Worm (Caenorhabditis elegans) whole organism, L3 larva: ENCODE data around the gene srlf-22.

Source experiments
- nhr-12 ChIP-seq: fragments of 150-350 bp; optimal IDR thresholded peaks from 2 replicates; lab custom pipeline; 2014; ENCODE audit warnings: missing biosample characterization, missing genetic modification characterization
- snpc-4 ChIP-seq: fragments of 150-350 bp; optimal IDR thresholded peaks from 2 replicates; lab custom pipeline; 2014; ENCODE audit warnings: missing biosample characterization, missing genetic modification characterization

DNA sequence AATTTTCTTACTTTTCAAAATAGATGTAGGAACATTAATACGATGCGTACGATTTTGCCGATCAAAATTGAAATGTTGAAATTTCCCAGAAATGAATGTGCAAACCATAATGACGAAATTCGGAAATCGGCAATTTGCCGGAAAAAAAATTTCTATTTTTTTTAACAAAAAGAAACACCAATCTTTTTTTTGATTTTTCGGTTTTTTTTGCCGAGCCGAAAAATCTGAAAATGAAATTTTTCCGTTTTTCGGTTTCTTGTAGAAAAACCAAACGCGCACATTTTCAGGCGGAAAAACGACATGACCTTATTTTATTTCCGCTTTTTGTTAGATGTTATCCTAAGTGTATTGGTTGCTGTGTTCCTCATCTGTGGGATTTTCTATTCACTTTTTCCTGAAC lies 43.4 kb upstream of the srlf-22 start, which contains the start of gene srbc-13:
- no peak for TF ChIP-seq nhr-12 (tag; lab: Kevin White, UChicago)
- no peak for TF ChIP-seq snpc-4
